Worm (Caenorhabditis elegans): ENCODE measurements around the gene K11H12.6.

ce11 chrIV:630598-630997 is 36.5 kb upstream of the K11H12.6 start:
- TF ChIP-seq F13C5.2 (tag; optimal IDR thresholded peaks at IDR 0.05) (no peak), ama-1 (optimal IDR thresholded peaks at IDR 0.05) (no peak), ets-7 (tag; optimal IDR thresholded peaks at IDR 0.05) (no peak), flt-1 (GFP tag; IDR thresholded peaks at IDR 0.05) (no peak), ceh-13 (GFP tag; optimal IDR thresholded peaks at IDR 0.05) (no peak), sea-1 (GFP tag; conservative IDR thresholded peaks at IDR 0.05) (no peak), scrt-1 (GFP tag; IDR thresholded peaks at IDR 0.05) (no peak)
